Worm (Caenorhabditis elegans) whole organism, midembryonic: ENCODE results near the gene B0244.17.

Source experiments
- T22C8.4 ChIP-seq: fragments of 200-800 bp; sonication (Bioruptor generic); IDR thresholded peaks from 2 replicates; pipeline ENCODE4 v1.3.6; 2022; ENCODE audit warnings: missing genetic modification characterization, missing compliant biosample characterization
- cog-1 ChIP-seq: sonication (generic microtip); optimal IDR thresholded peaks from 2 replicates; lab custom pipeline; 2016; ENCODE audit warnings: missing genetic modification characterization, missing compliant biosample characterization
- flt-1 ChIP-seq: fragments of 200-800 bp; sonication (Bioruptor generic); IDR thresholded peaks from 2 replicates; pipeline ENCODE4 v1.3.6; 2022; ENCODE audit warnings: missing genetic modification characterization, missing compliant biosample characterization
- klf-2 ChIP-seq: fragments of 200-800 bp; sonication (Bioruptor generic); conservative IDR thresholded peaks from 2 replicates; pipeline ENCODE4 v1.3.6; 2022; ENCODE audit warnings: missing genetic modification reagents, missing genetic modification characterization, missing compliant biosample characterization
- med-1 ChIP-seq: sonication (generic microtip); optimal IDR thresholded peaks from 2 replicates; lab custom pipeline; 2017; ENCODE audit warnings: missing genetic modification characterization, mild to moderate bottlenecking, missing compliant biosample characterization, antibody characterized with exemption, missing genetic modification reagents; ENCODE audit not compliant: insufficient read depth
- ref-1 ChIP-seq: fragments of 200-800 bp; sonication (Bioruptor generic); conservative IDR thresholded peaks from 2 replicates; pipeline ENCODE4 v1.3.6; 2022; ENCODE audit warnings: missing genetic modification reagents, missing genetic modification characterization, missing compliant biosample characterization
- tab-1 ChIP-seq: fragments of 200-800 bp; sonication (Bioruptor generic); IDR thresholded peaks from 2 replicates; pipeline ENCODE4 v1.3.6; 2022; ENCODE audit warnings: missing genetic modification characterization, missing compliant biosample characterization
- ztf-23 ChIP-seq: fragments of 200-800 bp; sonication (Bioruptor generic); IDR thresholded peaks from 2 replicates; pipeline ENCODE4 v1.3.6; 2022; ENCODE audit warnings: missing genetic modification reagents, missing genetic modification characterization, missing compliant biosample characterization
- ztf-29 ChIP-seq: fragments of 200-800 bp; sonication (Bioruptor generic); IDR thresholded peaks from 2 replicates; pipeline ENCODE4 v1.3.6; 2022; ENCODE audit warnings: missing genetic modification reagents, missing genetic modification characterization, missing compliant biosample characterization

- TF ChIP-seq flt-1 (GFP tag; lab: Robert Waterston, UW) (no peak), ztf-23 (no peak), klf-2 (GFP tag; lab: Robert Waterston, UW) (no peak), T22C8.4 (GFP tag; lab: Robert Waterston, UW) (no peak), ref-1 (GFP tag; lab: Robert Waterston, UW) (no peak), cog-1 (no peak), tab-1 (GFP tag; lab: Robert Waterston, UW) (no peak), ztf-29 (no peak), med-1 (no peak)
Measured at ce11 chrIII:5710045-5710444, 23.0 kb upstream of the B0244.17 start, which contains the start of gene B0336.12.
